Fruit fly (Drosophila melanogaster) whole organism, adult: Measurements from ENCODE around the gene CG14546.
A peak's percentile ranks its signal among the peaks of the same experiment; 100 is the strongest.

Experiments used
- CG11617 ChIP-seq: fragments of 200-800 bp; sonication (Bioruptor generic); optimal IDR thresholded peaks from 2 replicates; lab custom pipeline; 2017; ENCODE audit warnings: mild to moderate bottlenecking, missing biosample characterization, missing genetic modification reagents, missing genetic modification characterization
- CG12768 ChIP-seq: fragments of 200-800 bp; sonication (Bioruptor generic); optimal IDR thresholded peaks from 2 replicates; lab custom pipeline; 2017; ENCODE audit warnings: missing biosample characterization, missing genetic modification characterization, mild to moderate bottlenecking, moderate library complexity, missing genetic modification reagents
- CG14711 ChIP-seq: fragments of 200-800 bp; sonication (Bioruptor generic); optimal IDR thresholded peaks from 2 replicates; lab custom pipeline; 2018; ENCODE audit warnings: missing biosample characterization, mild to moderate bottlenecking, missing genetic modification characterization, moderate library complexity
- CG1620 ChIP-seq: fragments of 200-800 bp; sonication (Bioruptor generic); optimal IDR thresholded peaks from 2 replicates; lab custom pipeline; 2016; ENCODE audit warnings: missing biosample characterization, missing genetic modification characterization
- CG33017 ChIP-seq: fragments of 200-800 bp; sonication (Bioruptor generic); optimal IDR thresholded peaks from 2 replicates; lab custom pipeline; 2018; ENCODE audit warnings: missing biosample characterization, mild to moderate bottlenecking, missing genetic modification characterization, moderate library complexity
- CG5204 ChIP-seq: fragments of 200-800 bp; sonication (Bioruptor generic); optimal IDR thresholded peaks from 2 replicates; lab custom pipeline; 2016; ENCODE audit warnings: missing biosample characterization, missing genetic modification characterization
- CG7101 ChIP-seq: fragments of 200-800 bp; sonication (Bioruptor generic); optimal IDR thresholded peaks from 2 replicates; lab custom pipeline; 2018; ENCODE audit warnings: missing biosample characterization, mild to moderate bottlenecking, missing genetic modification characterization, moderate library complexity
- Clk ChIP-seq: fragments of 200-800 bp; sonication (Bioruptor generic); optimal IDR thresholded peaks from 2 replicates; lab custom pipeline; 2017; ENCODE audit warnings: missing biosample characterization, missing genetic modification characterization
- Crg-1 ChIP-seq: fragments of 200-800 bp; sonication (Bioruptor generic); optimal IDR thresholded peaks from 2 replicates; lab custom pipeline; 2016; ENCODE audit warnings: missing biosample characterization, missing genetic modification characterization
- Hr96 ChIP-seq: fragments of 200-800 bp; sonication (Bioruptor generic); optimal IDR thresholded peaks from 2 replicates; lab custom pipeline; 2016; ENCODE audit warnings: missing biosample characterization, missing genetic modification characterization
- Mnt ChIP-seq: fragments of 200-800 bp; sonication (Bioruptor generic); optimal IDR thresholded peaks from 2 replicates; lab custom pipeline; 2016; ENCODE audit warnings: missing biosample characterization, mild to moderate bottlenecking, missing genetic modification characterization
- bab1 ChIP-seq: fragments of 200-800 bp; sonication (Bioruptor generic); optimal IDR thresholded peaks from 3 replicates; lab custom pipeline; 2019; ENCODE audit warnings: missing biosample characterization, mild to moderate bottlenecking, missing genetic modification characterization, moderate library complexity
- cic ChIP-seq: fragments of 200-800 bp; sonication (Bioruptor generic); optimal IDR thresholded peaks from 2 replicates; lab custom pipeline; 2017; ENCODE audit warnings: missing biosample characterization, mild to moderate bottlenecking, missing genetic modification characterization, moderate library complexity
- cnc ChIP-seq, 2 experiments: fragments of >200 bp; optimal IDR thresholded peaks; 2 replicates each; lab custom pipeline; 2017
- kay ChIP-seq: fragments of 200-800 bp; sonication (Bioruptor generic); peaks from one replicate; lab custom pipeline; 2016; ENCODE audit warnings: missing biosample characterization, missing genetic modification characterization, borderline replicate concordance
- ovo ChIP-seq: fragments of 200-800 bp; sonication (Bioruptor generic); optimal IDR thresholded peaks from 2 replicates; lab custom pipeline; 2016; ENCODE audit warnings: missing biosample characterization, missing genetic modification characterization
- pad ChIP-seq: fragments of 200-800 bp; sonication (Bioruptor generic); optimal IDR thresholded peaks from 3 replicates; lab custom pipeline; 2017; ENCODE audit warnings: missing biosample characterization, missing genetic modification characterization, mild to moderate bottlenecking, moderate library complexity, missing genetic modification reagents
- tj ChIP-seq: fragments of 200-800 bp; sonication (Bioruptor generic); optimal IDR thresholded peaks from 3 replicates; lab custom pipeline; 2017; ENCODE audit warnings: missing biosample characterization, mild to moderate bottlenecking, missing genetic modification characterization, moderate library complexity
- toe ChIP-seq: fragments of 200-800 bp; sonication (Bioruptor generic); optimal IDR thresholded peaks from 2 replicates; lab custom pipeline; 2016; ENCODE audit warnings: missing biosample characterization, missing genetic modification characterization

The CG14546 gene

dm6 chr3R:25922534-25922933 is at the start of gene CG14546:
TSS of gene CG14546 (minus strand) at chr3R:25922634.
- no peak for TF ChIP-seq CG11617
- TF ChIP-seq cic (GFP tag; lab: Kevin White, UChicago), result no peak

- TF ChIP-seq ovo (GFP tag; lab: Kevin White, UChicago) (no peak), pad (GFP tag; lab: Kevin White, UChicago) (no peak), Mnt (GFP tag; lab: Kevin White, UChicago) (no peak), toe (GFP tag; lab: Kevin White, UChicago) (no peak), CG33017 (tag; lab: Kevin White, UChicago) (no peak), Clk (no peak), CG12768 (GFP tag; lab: Kevin White, UChicago) (no peak), kay (GFP tag; lab: Kevin White, UChicago) (no peak), CG11617 (no peak), cnc (optimal IDR thresholded peaks at IDR 0.05; lab: Kevin White, UChicago) (no peak), CG7101 (no peak), Hr96 (GFP tag; lab: Kevin White, UChicago) (no peak), Crg-1 (GFP tag; lab: Kevin White, UChicago) (no peak)
Observed at dm6 chr3R:25969780-25970179, 47.3 kb upstream of the CG14546 start, which contains the start of gene fid. TSS of gene fid (plus strand) at chr3R:25970080.

dm6 chr3R:25968915-25969314 is 46.5 kb upstream of the CG14546 start:
- TF ChIP-seq Mnt (GFP tag; lab: Kevin White, UChicago) (no peak), cic (GFP tag; lab: Kevin White, UChicago) (peak; percentile 34), kay (GFP tag; lab: Kevin White, UChicago) (no peak), ovo (GFP tag; lab: Kevin White, UChicago) (no peak), pad (GFP tag; lab: Kevin White, UChicago) (no peak)

- TF ChIP-seq cnc (optimal IDR thresholded peaks at IDR 0.05; lab: Kevin White, UChicago), result no peak
- TF ChIP-seq ovo (GFP tag; lab: Kevin White, UChicago), result no peak
- no peak for TF ChIP-seq Clk
- TF ChIP-seq pad (GFP tag; lab: Kevin White, UChicago), result no peak
- no peak for TF ChIP-seq CG33017 (tag; lab: Kevin White, UChicago)
- TF ChIP-seq CG5204 (GFP tag; lab: Kevin White, UChicago), result no peak
- no peak for TF ChIP-seq CG7101
- TF ChIP-seq Mnt (GFP tag; lab: Kevin White, UChicago), result no peak
- TF ChIP-seq cic (GFP tag; lab: Kevin White, UChicago), result no peak
- no peak for TF ChIP-seq kay (GFP tag; lab: Kevin White, UChicago)
- TF ChIP-seq CG14711 (tag; lab: Kevin White, UChicago), result no peak
- TF ChIP-seq CG1620 (GFP tag; lab: Kevin White, UChicago), result no peak
- no peak for TF ChIP-seq Crg-1 (GFP tag; lab: Kevin White, UChicago)
- TF ChIP-seq CG12768 (GFP tag; lab: Kevin White, UChicago), result no peak
- no peak for TF ChIP-seq tj (GFP tag; lab: Kevin White, UChicago)
- no peak for TF ChIP-seq bab1 (GFP tag; lab: Kevin White, UChicago)
- TF ChIP-seq CG11617, result no peak
Observed at dm6 chr3R:25968486-25968885, 46.1 kb upstream of the CG14546 start.

dm6 chr3R:25966944-25967343 is 44.5 kb upstream of the CG14546 start:
- TF ChIP-seq tj (GFP tag; lab: Kevin White, UChicago) (no peak), bab1 (GFP tag; lab: Kevin White, UChicago) (no peak), Mnt (GFP tag; lab: Kevin White, UChicago) (no peak), kay (GFP tag; lab: Kevin White, UChicago) (no peak), ovo (GFP tag; lab: Kevin White, UChicago) (no peak)

dm6 chr3R:25961694-25962093 is 39.3 kb upstream of the CG14546 start, which contains the start of gene boss:
TSS of gene boss (plus strand) at chr3R:25961994.
- TF ChIP-seq cic (GFP tag; lab: Kevin White, UChicago) (no peak), toe (GFP tag; lab: Kevin White, UChicago) (no peak)

dm6 chr3R:25958979-25959378 is 36.5 kb upstream of the CG14546 start, which contains the start of gene CG14540:
TSS of gene CG14540 (plus strand) at chr3R:25959279.
- peak; percentile 20 for TF ChIP-seq kay (GFP tag; lab: Kevin White, UChicago)
- TF ChIP-seq Hr96 (GFP tag; lab: Kevin White, UChicago), result no peak

dm6 chr3R:25956092-25956491 is 33.7 kb upstream of the CG14546 start, which contains the start of gene CCAP-R:
TSS of gene CCAP-R (minus strand) at chr3R:25956270.
- TF ChIP-seq toe (GFP tag; lab: Kevin White, UChicago) (no peak), cic (GFP tag; lab: Kevin White, UChicago) (no peak), CG7101 (no peak), Clk (no peak), bab1 (GFP tag; lab: Kevin White, UChicago) (no peak), pad (GFP tag; lab: Kevin White, UChicago) (no peak), CG11617 (no peak), CG12768 (GFP tag; lab: Kevin White, UChicago) (no peak), Crg-1 (GFP tag; lab: Kevin White, UChicago) (no peak), Mnt (GFP tag; lab: Kevin White, UChicago) (no peak), ovo (GFP tag; lab: Kevin White, UChicago) (no peak), CG14711 (tag; lab: Kevin White, UChicago) (no peak)
